Fruit fly (Drosophila melanogaster): Measurements from ENCODE around the gene CG1789.

Gene CG1789

DNA sequence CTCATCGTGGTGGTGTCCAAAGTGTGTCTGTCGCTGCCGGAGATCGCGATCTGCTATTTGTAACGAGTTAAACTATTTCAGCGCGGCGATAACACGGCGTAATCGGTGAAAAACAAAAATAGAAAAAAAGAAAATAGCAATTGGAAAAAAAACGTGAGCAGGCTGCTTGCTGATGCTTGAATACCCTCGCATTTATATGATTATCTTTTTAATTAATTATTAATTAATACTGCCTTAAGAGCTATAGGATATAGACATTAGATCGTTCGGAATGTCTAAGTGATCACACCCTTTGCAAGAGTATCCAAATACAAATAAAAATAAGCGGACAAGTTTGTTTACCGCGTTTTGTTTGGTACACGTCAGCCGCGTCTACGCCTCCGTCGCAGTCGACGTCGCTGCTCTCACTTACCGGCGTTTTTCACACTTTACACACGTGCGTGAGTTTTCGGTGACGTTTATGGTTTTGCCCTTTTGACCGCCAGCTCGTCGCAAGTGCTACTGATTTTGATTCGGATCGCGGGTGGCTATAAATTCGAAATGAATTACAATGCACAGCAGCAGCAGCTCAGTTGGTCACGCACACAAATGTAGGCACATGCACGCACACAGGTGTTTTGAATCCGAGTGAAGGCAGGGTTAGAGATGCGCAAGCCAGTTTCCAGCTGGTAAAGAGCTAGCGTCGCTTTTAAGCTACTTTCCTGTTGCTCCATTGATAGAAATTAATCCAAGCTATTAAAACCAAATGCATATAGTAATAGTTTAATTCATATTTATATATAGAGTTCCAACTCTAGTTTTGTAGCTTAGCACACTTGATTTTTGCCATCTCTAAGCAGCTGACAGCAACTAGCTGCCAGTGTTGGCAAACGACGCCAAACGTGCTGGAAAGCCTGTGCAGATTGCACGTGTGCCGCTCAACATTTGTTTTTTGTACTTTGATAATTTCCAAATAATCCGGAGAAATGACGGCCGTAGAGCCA is 6.0 kb upstream of the CG1789 start, which contains the start of the genes CG2004 and CG1785 (continued):
- TF ChIP-seq CG18011 (GFP tag; optimal IDR thresholded peaks at IDR 0.05) (peak; percentile 80), CG12219 (GFP tag; optimal IDR thresholded peaks at IDR 0.05) (peak; percentile 61), sqz (GFP tag; optimal IDR thresholded peaks at IDR 0.05) (peak; percentile 40), MESR4 (GFP tag; optimal IDR thresholded peaks at IDR 0.05) (peak; percentile 30), CG12236 (GFP tag; optimal IDR thresholded peaks at IDR 0.05) (peak; percentile 67), seq (GFP tag; IDR thresholded peaks at IDR 0.05) (peak; percentile 85), CG10431 (GFP tag; optimal IDR thresholded peaks at IDR 0.05) (peak; percentile 47), CG33557 (GFP tag; optimal IDR thresholded peaks at IDR 0.05) (peak; percentile 85), tup (GFP tag; optimal IDR thresholded peaks at IDR 0.05) (peak; percentile 90), z (GFP tag; IDR thresholded peaks at IDR 0.05) (no peak), lilli (GFP tag; optimal IDR thresholded peaks at IDR 0.05) (peak; percentile 96), zfh1 (GFP tag; IDR thresholded peaks at IDR 0.05) (peak; percentile 97), danr (GFP tag; IDR thresholded peaks at IDR 0.05) (peak; percentile 85), Ets97D (GFP tag; optimal IDR thresholded peaks at IDR 0.05) (peak; percentile 60), Med (GFP tag) (peak; percentile 92), Dbx (GFP tag; IDR thresholded peaks at IDR 0.05) (peak; percentile 95), CG11504 (tag; optimal IDR thresholded peaks at IDR 0.05) (peak; percentile 87), Sry-β (GFP tag; optimal IDR thresholded peaks at IDR 0.05) (peak; percentile 90), CG4328 (GFP tag; optimal IDR thresholded peaks at IDR 0.05) (peak; percentile 83), CG2678 (tag; optimal IDR thresholded peaks at IDR 0.05) (peak; percentile 89), jing (GFP tag; optimal IDR thresholded peaks at IDR 0.05) (peak; percentile 70), CG11093 (GFP tag; IDR thresholded peaks at IDR 0.05) (peak; percentile 91), bsh (GFP tag; optimal IDR thresholded peaks at IDR 0.05) (peak; percentile 6 to 91), maf-S (GFP tag; optimal IDR thresholded peaks at IDR 0.05) (peak; percentile 79), gro (GFP tag; optimal IDR thresholded peaks at IDR 0.05) (peak; percentile 17), CG18599 (GFP tag; optimal IDR thresholded peaks at IDR 0.05) (peak; percentile 94), pnt (GFP tag; optimal IDR thresholded peaks at IDR 0.05) (peak; percentile 76), pita (GFP tag; optimal IDR thresholded peaks at IDR 0.05) (no peak), CG3726 (GFP tag; IDR thresholded peaks at IDR 0.05) (peak; percentile 90), CG9932 (GFP tag; IDR thresholded peaks at IDR 0.05) (peak; percentile 97), cwo (GFP tag; optimal IDR thresholded peaks at IDR 0.05) (peak; percentile 98), CG10321 (GFP tag; IDR thresholded peaks at IDR 0.05) (peak; percentile 69), Dip2 (GFP tag; IDR thresholded peaks at IDR 0.05) (no peak), CG9817 (tag; optimal IDR thresholded peaks at IDR 0.05) (peak; percentile 92), grn (GFP tag; optimal IDR thresholded peaks at IDR 0.05) (peak; percentile 34), en (GFP tag; optimal IDR thresholded peaks at IDR 0.05) (peak; percentile 13), Trl (optimal IDR thresholded peaks at IDR 0.05) (no peak), Trl (GFP tag; optimal IDR thresholded peaks at IDR 0.05) (peak; percentile 83), CG1233 (GFP tag; optimal IDR thresholded peaks at IDR 0.05) (peak; percentile 87), ash1 (GFP tag; optimal IDR thresholded peaks at IDR 0.05) (peak; percentile 56), emc (GFP tag; optimal IDR thresholded peaks at IDR 0.05) (peak; percentile 58), CG32772 (GFP tag; IDR thresholded peaks at IDR 0.05) (peak; percentile 94), CG12659 (GFP tag; optimal IDR thresholded peaks at IDR 0.05) (peak; percentile 95), stc (GFP tag; IDR thresholded peaks at IDR 0.05) (peak; percentile 81), CG4707 (GFP tag; optimal IDR thresholded peaks at IDR 0.05) (peak; percentile 50), CG2889 (GFP tag; IDR thresholded peaks at IDR 0.05) (peak; percentile 92), BtbVII (GFP tag; optimal IDR thresholded peaks at IDR 0.05) (peak; percentile 64), Spps (tag; optimal IDR thresholded peaks at IDR 0.05) (peak; percentile 71)

Data from whole organism, embryonic.